Fruit fly (Drosophila melanogaster): Measurements from ENCODE around the gene Sec61gamma.

Sec61gamma gene

dm6 chrX:19667444-19668104, 24.4 kb downstream of the Sec61gamma start (continued):
- TF ChIP-seq Hr78 (GFP tag; optimal IDR thresholded peaks at IDR 0.05), result peak in 1 of 2 experiments; percentile 67
- TF ChIP-seq Med (GFP tag), result peak; percentile 67
- peak; percentile 50 for TF ChIP-seq cwo (GFP tag; optimal IDR thresholded peaks at IDR 0.05)
- no peak for TF ChIP-seq CG17802 (tag; optimal IDR thresholded peaks at IDR 0.05)
- peak; percentile 37 for TF ChIP-seq sens (GFP tag)
- no peak for TF ChIP-seq CG31441 (GFP tag; IDR thresholded peaks at IDR 0.05)
- peak; percentile 77 for TF ChIP-seq crol (GFP tag; IDR thresholded peaks at IDR 0.05)
- TF ChIP-seq Deaf1 (tag; optimal IDR thresholded peaks at IDR 0.05), result peak; percentile 36
- TF ChIP-seq hth (optimal IDR thresholded peaks at IDR 0.05), result no peak
- TF ChIP-seq BEAF-32 (GFP tag; optimal IDR thresholded peaks at IDR 0.05), result peak; percentile 7
- no peak for TF ChIP-seq Pdp1 (GFP tag; optimal IDR thresholded peaks at IDR 0.05)
- no peak for TF ChIP-seq lbe (GFP tag; optimal IDR thresholded peaks at IDR 0.05)
- no peak for TF ChIP-seq CG30020 (tag; optimal IDR thresholded peaks at IDR 0.05)
- TF ChIP-seq CG9727 (GFP tag; optimal IDR thresholded peaks at IDR 0.05), result no peak
- TF ChIP-seq chn (GFP tag; optimal IDR thresholded peaks at IDR 0.05), result no peak
- no peak for TF ChIP-seq Ets65A (GFP tag)
- peak in 1 of 2 experiments; percentile 84 for TF ChIP-seq insv (GFP tag; optimal IDR thresholded peaks at IDR 0.05)
- TF ChIP-seq sug (tag; optimal IDR thresholded peaks at IDR 0.05), result peak; percentile 32
- TF ChIP-seq ERR (GFP tag; optimal IDR thresholded peaks at IDR 0.05), result peak; percentile 83
- no peak for TF ChIP-seq mld (GFP tag; IDR thresholded peaks at IDR 0.05; ENCODE audit: partially characterized antibody)

DNA sequence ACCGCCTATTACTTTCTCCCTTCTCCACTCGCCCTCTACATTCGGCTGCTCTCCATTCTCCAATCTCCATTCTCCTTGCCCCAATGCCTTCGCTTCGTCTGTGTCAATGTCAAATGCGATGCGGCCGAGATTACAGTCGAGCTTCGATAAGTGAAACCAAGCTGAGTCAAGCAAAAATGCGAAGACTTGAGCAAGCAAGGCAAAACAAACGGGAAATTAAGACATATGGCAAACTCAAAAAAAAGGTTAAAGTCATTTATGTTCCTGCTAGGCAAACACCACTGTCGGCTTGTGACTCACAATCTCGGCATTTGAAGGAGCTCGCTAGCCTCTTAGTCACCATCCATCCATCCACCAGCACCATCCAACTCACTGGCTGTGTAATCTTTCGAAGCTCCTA, 25.3 kb downstream of the Sec61gamma start:
- TF ChIP-seq CG7963 (GFP tag; IDR thresholded peaks at IDR 0.05; ENCODE audit: partially characterized antibody) (no peak), B-H1 (GFP tag; IDR thresholded peaks at IDR 0.05) (peak; percentile 89), Ets65A (GFP tag) (peak; percentile 100), yki (optimal IDR thresholded peaks at IDR 0.05) (no peak), Meics (GFP tag; optimal IDR thresholded peaks at IDR 0.05) (peak; percentile 91), tio (GFP tag; optimal IDR thresholded peaks at IDR 0.05) (peak; percentile 96), CG7987 (GFP tag; optimal IDR thresholded peaks at IDR 0.05) (peak; percentile 86), az2 (GFP tag; optimal IDR thresholded peaks at IDR 0.05) (peak; percentile 98), cg (GFP tag; optimal IDR thresholded peaks at IDR 0.05) (no peak), CG42726 (GFP tag; IDR thresholded peaks at IDR 0.05; ENCODE audit: partially characterized antibody) (no peak), CG9932 (GFP tag; IDR thresholded peaks at IDR 0.05) (peak; percentile 97), ro (GFP tag; IDR thresholded peaks at IDR 0.05) (peak; percentile 86), ase (GFP tag; IDR thresholded peaks at IDR 0.05) (peak; percentile 86), D (optimal IDR thresholded peaks at IDR 0.05) (no peak), D (GFP tag; optimal IDR thresholded peaks at IDR 0.05) (peak; percentile 90), CkIIα-i1 (GFP tag; IDR thresholded peaks at IDR 0.05) (peak; percentile 32; the same call in 1 of the 2 replicates), B-H2 (GFP tag; optimal IDR thresholded peaks at IDR 0.05) (peak; percentile 90), esg (GFP tag; conservative IDR thresholded peaks at IDR 0.05) (peak; percentile 94), CG17328 (GFP tag; IDR thresholded peaks at IDR 0.05) (peak; percentile 98), ATbp (GFP tag; optimal IDR thresholded peaks at IDR 0.05) (peak; percentile 96), kni (GFP tag; optimal IDR thresholded peaks at IDR 0.05) (peak; percentile 91), CG9876 (GFP tag; optimal IDR thresholded peaks at IDR 0.05) (peak; percentile 98), zen2 (GFP tag; IDR thresholded peaks at IDR 0.05; ENCODE audit: partially characterized antibody) (no peak), CG34422 (GFP tag; IDR thresholded peaks at IDR 0.05) (peak; percentile 93), Lim3 (GFP tag; IDR thresholded peaks at IDR 0.05) (peak; percentile 83), ranshi (GFP tag; IDR thresholded peaks at IDR 0.05) (peak; percentile 94), dysf (GFP tag; IDR thresholded peaks at IDR 0.05) (peak; percentile 95), CG1233 (GFP tag; optimal IDR thresholded peaks at IDR 0.05) (peak; percentile 91), CG14441 (GFP tag; IDR thresholded peaks at IDR 0.05) (peak; percentile 92), CG10366 (GFP tag; IDR thresholded peaks at IDR 0.05) (peak; percentile 97), Dbx (GFP tag; IDR thresholded peaks at IDR 0.05) (peak; percentile 89), CG2120 (GFP tag; optimal IDR thresholded peaks at IDR 0.05) (peak; percentile 98)

Data from whole organism, embryonic.